Fruit fly (Drosophila melanogaster) whole organism, wandering third instar larva: Measurements from ENCODE around the gene CG2260.

ENCODE experiments used
- CG9705 ChIP-seq: fragments of 200-800 bp; sonication (Bioruptor generic); optimal IDR thresholded peaks from 2 replicates; lab custom pipeline; 2018; ENCODE audit warnings: missing biosample characterization, mild to moderate bottlenecking, missing genetic modification characterization
- Sp1 ChIP-seq: fragments of 200-800 bp; sonication (Bioruptor generic); optimal IDR thresholded peaks from 3 replicates; lab custom pipeline; 2019; ENCODE audit warnings: missing biosample characterization, mild to moderate bottlenecking, missing genetic modification characterization, moderate library complexity
- pan ChIP-seq: fragments of >200 bp; optimal IDR thresholded peaks from 2 replicates; lab custom pipeline; 2017
- psq ChIP-seq: fragments of 200-800 bp; sonication (Bioruptor generic); optimal IDR thresholded peaks from 3 replicates; lab custom pipeline; 2017; ENCODE audit warnings: missing biosample characterization, mild to moderate bottlenecking, missing genetic modification characterization, moderate library complexity
- sage ChIP-seq: fragments of 200-800 bp; sonication (Bioruptor generic); optimal IDR thresholded peaks from 2 replicates; lab custom pipeline; 2016; ENCODE audit warnings: missing biosample characterization, mild to moderate bottlenecking, missing genetic modification characterization
- usp ChIP-seq: fragments of >200 bp; optimal IDR thresholded peaks from 2 replicates; lab custom pipeline; 2017; ENCODE audit warnings: missing biosample characterization, missing genetic modification characterization

DNA sequence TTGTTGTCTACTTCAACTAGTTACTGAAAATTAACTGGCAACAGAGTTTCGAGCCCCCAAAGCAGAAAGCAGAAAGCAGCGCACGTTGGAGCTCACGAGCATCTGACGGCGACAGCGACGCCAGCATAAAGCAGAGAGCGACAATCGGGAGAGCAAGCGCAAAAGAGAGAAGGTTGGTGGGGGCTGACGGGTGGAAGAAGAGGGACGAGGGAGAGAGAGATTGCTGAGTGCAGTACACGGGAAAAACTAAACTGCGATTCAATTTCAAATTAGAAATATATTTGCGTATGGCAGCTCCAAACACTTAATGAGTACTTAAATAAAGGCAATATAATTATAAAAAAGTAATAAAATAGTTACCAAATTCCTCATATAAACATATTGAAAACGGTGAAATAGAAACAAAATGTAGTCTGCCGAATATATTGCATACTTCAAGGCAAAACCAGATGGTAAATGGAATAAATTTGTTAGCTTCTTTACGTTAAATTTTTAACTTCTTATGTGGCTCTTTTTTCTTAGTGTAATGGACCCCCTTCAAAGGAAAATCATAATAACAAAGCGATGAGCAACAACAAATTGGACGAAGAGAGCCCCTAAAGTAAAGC lies 28.8 kb downstream of the CG2260 start:
- TF ChIP-seq sage (GFP tag; lab: Kevin White, UChicago) (peak; percentile 89), usp (GFP tag; lab: Kevin White, UChicago) (no peak), CG9705 (GFP tag; lab: Kevin White, UChicago) (peak; percentile 95), Sp1 (peak; percentile 97), psq (GFP tag; lab: Kevin White, UChicago) (peak; percentile 92), pan (lab: Kevin White, UChicago) (no peak)
